Worm (Caenorhabditis elegans): Measurements from ENCODE around the gene idpp-14.

Gene idpp-14

ce11 chrX:16082024-16082423 is at the start of gene idpp-14:
Gene idpp-14, plus strand, starts transcription at chrX:16082347.
- no peak for TF ChIP-seq aly-2 (tag; optimal IDR thresholded peaks at IDR 0.05)
- TF ChIP-seq F13H6.1 (tag; optimal IDR thresholded peaks at IDR 0.05): peak; percentile 67

ce11 chrX:16039173-16039572 is 43.0 kb upstream of the idpp-14 start:
- TF ChIP-seq sma-3 (GFP tag; optimal IDR thresholded peaks at IDR 0.05) (no peak), nhr-10 (tag; optimal IDR thresholded peaks at IDR 0.05) (no peak), fos-1 (tag; optimal IDR thresholded peaks at IDR 0.05) (peak; percentile 5), unc-55 (GFP tag; optimal IDR thresholded peaks at IDR 0.05) (no peak), R02D3.7 (tag; optimal IDR thresholded peaks at IDR 0.05) (no peak), nhr-77 (tag; optimal IDR thresholded peaks at IDR 0.05) (no peak)

- peak; percentile 22 for TF ChIP-seq crh-2 (tag; optimal IDR thresholded peaks at IDR 0.05)
- TF ChIP-seq snpc-4 (tag; optimal IDR thresholded peaks at IDR 0.05): no peak
- TF ChIP-seq lin-13 (GFP tag; optimal IDR thresholded peaks at IDR 0.05): no peak
- no peak for TF ChIP-seq ztf-1 (GFP tag; conservative IDR thresholded peaks at IDR 0.05)
- TF ChIP-seq nhr-129 (tag; optimal IDR thresholded peaks at IDR 0.05): peak; percentile 66
- no peak for TF ChIP-seq gmeb-1 (tag; optimal IDR thresholded peaks at IDR 0.05)
- no peak for TF ChIP-seq unc-55 (GFP tag; optimal IDR thresholded peaks at IDR 0.05)
- TF ChIP-seq lsy-2 (tag; optimal IDR thresholded peaks at IDR 0.05): peak in 1 of 2 experiments; percentile 28
- no peak for TF ChIP-seq nhr-11 (tag; optimal IDR thresholded peaks at IDR 0.05)
- TF ChIP-seq egl-27 (tag; optimal IDR thresholded peaks at IDR 0.05): peak; percentile 0
- TF ChIP-seq blmp-1 (tag; optimal IDR thresholded peaks at IDR 0.05; ENCODE audit: insufficient read depth): peak; percentile 61
- TF ChIP-seq F13H6.1 (tag; optimal IDR thresholded peaks at IDR 0.05): peak; percentile 62
- TF ChIP-seq nhr-237 (tag; optimal IDR thresholded peaks at IDR 0.05): no peak
- TF ChIP-seq C34F6.9 (tag; optimal IDR thresholded peaks at IDR 0.05): peak; percentile 25
- no peak for TF ChIP-seq aly-2 (tag; optimal IDR thresholded peaks at IDR 0.05)
- no peak for TF ChIP-seq sem-4 (tag; optimal IDR thresholded peaks at IDR 0.05)
- no peak for TF ChIP-seq alr-1 (tag; optimal IDR thresholded peaks at IDR 0.05)
- TF ChIP-seq sma-9 (GFP tag; optimal IDR thresholded peaks at IDR 0.05): peak; percentile 54
- no peak for TF ChIP-seq sma-9 (tag; optimal IDR thresholded peaks at IDR 0.05)
- no peak for TF ChIP-seq nhr-10 (tag; optimal IDR thresholded peaks at IDR 0.05)
- TF ChIP-seq mbf-1 (tag; optimal IDR thresholded peaks at IDR 0.05): no peak
- TF ChIP-seq R02D3.7 (tag; optimal IDR thresholded peaks at IDR 0.05): no peak
- no peak for TF ChIP-seq Y55F3AM.14 (GFP tag; optimal IDR thresholded peaks at IDR 0.05)
- peak; percentile 49 for TF ChIP-seq nhr-25 (tag; optimal IDR thresholded peaks at IDR 0.05)
- TF ChIP-seq nhr-21 (tag; optimal IDR thresholded peaks at IDR 0.05): no peak
- TF ChIP-seq ama-1 (optimal IDR thresholded peaks at IDR 0.05): no peak
- TF ChIP-seq lin-11 (tag; optimal IDR thresholded peaks at IDR 0.05): peak; percentile 13
- TF ChIP-seq ceh-16 (tag; optimal IDR thresholded peaks at IDR 0.05): no peak
- TF ChIP-seq fos-1 (tag; optimal IDR thresholded peaks at IDR 0.05): peak; percentile 39
- TF ChIP-seq sma-3 (GFP tag; optimal IDR thresholded peaks at IDR 0.05): no peak
Observed at ce11 chrX:16040207-16040716, 41.9 kb upstream of the idpp-14 start, which contains the start of gene B0395.3. Gene B0395.3, minus strand, starts transcription at chrX:16040257.

- TF ChIP-seq nhr-6 (tag; optimal IDR thresholded peaks at IDR 0.05) (no peak), sma-3 (GFP tag; optimal IDR thresholded peaks at IDR 0.05) (no peak), ZK546.5 (tag; optimal IDR thresholded peaks at IDR 0.05) (no peak), dmd-4 (tag; optimal IDR thresholded peaks at IDR 0.05) (no peak), lin-39 (tag; optimal IDR thresholded peaks at IDR 0.05) (no peak), elt-3 (tag; optimal IDR thresholded peaks at IDR 0.05) (no peak), mab-5 (tag; optimal IDR thresholded peaks at IDR 0.05) (no peak), alr-1 (tag; optimal IDR thresholded peaks at IDR 0.05) (no peak), lsy-2 (tag; optimal IDR thresholded peaks at IDR 0.05) (no peak), crh-2 (tag; optimal IDR thresholded peaks at IDR 0.05) (no peak), nhr-21 (tag; optimal IDR thresholded peaks at IDR 0.05) (no peak)
Observed at ce11 chrX:16041808-16042207, 40.3 kb upstream of the idpp-14 start.

ce11 chrX:16042480-16042879 is 39.7 kb upstream of the idpp-14 start:
- TF ChIP-seq fos-1 (tag; optimal IDR thresholded peaks at IDR 0.05) (peak; percentile 18), snpc-4 (tag; optimal IDR thresholded peaks at IDR 0.05) (no peak), blmp-1 (tag; optimal IDR thresholded peaks at IDR 0.05; ENCODE audit: insufficient read depth) (no peak), ztf-1 (GFP tag; conservative IDR thresholded peaks at IDR 0.05) (no peak)
